ENCODE assay signal across 5 fruit fly cellular contexts in the genomic region with DNA sequence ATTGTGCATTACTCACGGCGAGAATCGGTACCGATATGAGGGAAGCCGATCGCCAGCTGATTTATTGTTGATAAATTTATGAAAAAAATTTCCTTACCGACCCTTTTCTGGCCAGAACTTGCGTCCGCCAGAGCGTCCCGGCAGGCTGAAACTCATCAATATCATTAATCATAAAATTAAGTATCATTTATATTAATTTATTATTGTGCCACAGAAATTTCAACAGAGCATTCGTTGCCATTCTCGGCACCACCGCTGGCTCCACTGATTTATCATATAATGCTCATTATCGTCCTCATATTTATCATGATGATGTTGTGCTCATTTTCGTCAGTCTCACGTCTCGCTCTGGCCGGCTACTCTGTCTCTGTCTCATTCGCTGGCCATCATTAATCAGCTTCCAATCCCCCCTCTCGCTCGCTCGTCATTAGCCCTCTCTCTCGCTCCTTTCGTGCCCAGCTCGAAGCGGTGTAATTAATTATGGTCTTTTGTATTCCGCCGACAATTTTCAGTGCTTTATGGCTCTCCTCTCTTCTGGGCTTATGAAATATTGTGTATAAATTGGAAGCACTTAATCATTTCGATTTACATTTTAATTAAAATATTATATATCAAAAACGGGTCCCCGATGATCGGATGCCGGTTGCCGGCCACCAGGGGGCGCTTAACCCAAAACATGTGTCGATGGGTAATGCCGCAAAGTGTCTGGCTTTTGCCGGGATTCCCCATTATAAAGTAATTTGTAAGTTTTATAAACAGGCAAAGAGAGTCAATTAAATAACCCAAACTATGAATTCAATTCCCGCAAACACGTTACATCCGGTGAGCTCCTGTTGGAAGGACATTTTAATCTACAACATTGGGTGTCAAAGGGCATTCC.
TF ChIP-seq lines count a peak whose summit lies in the region.

No protein-coding gene starts in this region.

- TF ChIP-seq CTCF in whole organism, embryonic (GFP tag; optimal IDR thresholded peaks at IDR 0.05; lab: Kevin White, UChicago) = peak; percentile 87

TF ChIP-seq in whole organism, 6 proteins besides CTCF, POLR2A, EP300 and RAD21:
- TF ChIP-seq CG8478 (optimal IDR thresholded peaks at IDR 0.05; lab: Kevin White, UChicago) (no peak), Dll (optimal IDR thresholded peaks at IDR 0.05; lab: Kevin White, UChicago) (peak; percentile 59)

TF ChIP-seq in whole organism, adult, 20 proteins besides CTCF, POLR2A, EP300 and RAD21:
- TF ChIP-seq CG33017 (tag; optimal IDR thresholded peaks at IDR 0.05; lab: Kevin White, UChicago) (no peak), kay (GFP tag; lab: Kevin White, UChicago; ENCODE audit: borderline replicate concordance) (peak; percentile 40), cnc (optimal IDR thresholded peaks at IDR 0.05; lab: Kevin White, UChicago) (no peak)

TF ChIP-seq in whole organism, embryonic, 481 proteins besides CTCF, POLR2A, EP300 and RAD21 (continues in another document):
- TF ChIP-seq usp (GFP tag; optimal IDR thresholded peaks at IDR 0.05; lab: Kevin White, UChicago) (no peak), dysf (GFP tag; IDR thresholded peaks at IDR 0.05; lab: Robert Waterston, UW) (no peak), sim (GFP tag; IDR thresholded peaks at IDR 0.05; lab: Robert Waterston, UW) (no peak), ham (GFP tag; IDR thresholded peaks at IDR 0.05; lab: Robert Waterston, UW) (no peak), CG12104 (GFP tag; optimal IDR thresholded peaks at IDR 0.05; lab: Kevin White, UChicago) (no peak), GATAe (GFP tag; conservative IDR thresholded peaks at IDR 0.05; lab: Robert Waterston, UW) (no peak), jigr1 (GFP tag; IDR thresholded peaks at IDR 0.05; lab: Robert Waterston, UW) (no peak), run (tag; optimal IDR thresholded peaks at IDR 0.05; lab: Kevin White, UChicago) (no peak), Deaf1 (tag; optimal IDR thresholded peaks at IDR 0.05; lab: Kevin White, UChicago) (peak; percentile 33), CG2678 (tag; optimal IDR thresholded peaks at IDR 0.05; lab: Kevin White, UChicago) (no peak), phol (tag; optimal IDR thresholded peaks at IDR 0.05; lab: Kevin White, UChicago) (no peak), zfh1 (GFP tag; IDR thresholded peaks at IDR 0.05; lab: Robert Waterston, UW) (no peak), Dip3 (GFP tag; optimal IDR thresholded peaks at IDR 0.05; lab: Kevin White, UChicago) (no peak), gro (GFP tag; optimal IDR thresholded peaks at IDR 0.05; lab: Kevin White, UChicago) (no peak), CG7928 (GFP tag; optimal IDR thresholded peaks at IDR 0.05; lab: Kevin White, UChicago) (no peak), nerfin-2 (GFP tag; IDR thresholded peaks at IDR 0.05; lab: Robert Waterston, UW; ENCODE audit: partially characterized antibody) (no peak), ara (GFP tag; IDR thresholded peaks at IDR 0.05; lab: Robert Waterston, UW) (no peak), nmo (GFP tag; optimal IDR thresholded peaks at IDR 0.05; lab: Kevin White, UChicago) (no peak), eve (GFP tag; optimal IDR thresholded peaks at IDR 0.05; lab: Kevin White, UChicago) (no peak), pan (optimal IDR thresholded peaks at IDR 0.05; lab: Kevin White, UChicago) (no peak), pan (GFP tag; optimal IDR thresholded peaks at IDR 0.05 in 1 of 2, IDR thresholded peaks at IDR 0.05 in 1 of 2) (no peak), sd (tag; optimal IDR thresholded peaks at IDR 0.05; lab: Kevin White, UChicago) (peak; percentile 30), CG9609 (GFP tag; optimal IDR thresholded peaks at IDR 0.05; lab: Kevin White, UChicago) (no peak), CG14965 (GFP tag; optimal IDR thresholded peaks at IDR 0.05; lab: Kevin White, UChicago; ENCODE audit: borderline replicate concordance) (no peak), Jarid2 (GFP tag; optimal IDR thresholded peaks at IDR 0.05; lab: Kevin White, UChicago) (peak; percentile 17), CG4707 (GFP tag; optimal IDR thresholded peaks at IDR 0.05; lab: Kevin White, UChicago) (no peak)

TF ChIP-seq in whole organism, prepupa, 60 proteins besides CTCF, POLR2A, EP300 and RAD21:
- TF ChIP-seq Eip78C (GFP tag; lab: Kevin White, UChicago) (peak; percentile 70), topi (GFP tag; optimal IDR thresholded peaks at IDR 0.05; lab: Kevin White, UChicago) (no peak), CG6163 (GFP tag; IDR thresholded peaks at IDR 0.05; lab: Robert Waterston, UW) (no peak), CG3919 (GFP tag; optimal IDR thresholded peaks at IDR 0.05; lab: Kevin White, UChicago) (no peak), CG32006 (GFP tag; optimal IDR thresholded peaks at IDR 0.05; lab: Kevin White, UChicago) (no peak), CG31627 (GFP tag; optimal IDR thresholded peaks at IDR 0.05; lab: Kevin White, UChicago) (no peak), ss (GFP tag; optimal IDR thresholded peaks at IDR 0.05; lab: Kevin White, UChicago) (peak; percentile 25 to 48), svp (GFP tag; lab: Kevin White, UChicago) (peak; percentile 66), esn (GFP tag; optimal IDR thresholded peaks at IDR 0.05; lab: Kevin White, UChicago) (no peak), Sox102F (GFP tag; optimal IDR thresholded peaks at IDR 0.05; lab: Kevin White, UChicago) (peak; percentile 14)

TF ChIP-seq in whole organism, wandering third instar larva, 38 proteins besides CTCF, POLR2A, EP300 and RAD21:
- TF ChIP-seq woc (GFP tag; optimal IDR thresholded peaks at IDR 0.05; lab: Kevin White, UChicago) = no peak
- no peak for TF ChIP-seq Rel (GFP tag; optimal IDR thresholded peaks at IDR 0.05; lab: Kevin White, UChicago)
- peak; percentile 85 for TF ChIP-seq Rel (tag; optimal IDR thresholded peaks at IDR 0.05; lab: Kevin White, UChicago)
- TF ChIP-seq Vsx2 (GFP tag; optimal IDR thresholded peaks at IDR 0.05; lab: Kevin White, UChicago; ENCODE audit: partially characterized antibody) = peak; percentile 44
TF ChIP-seq in whole organism, wandering third instar larva: peak in this region for 2.
